Worm (Caenorhabditis elegans): ENCODE results near the gene F43C11.7.

Gene F43C11.7

DNA sequence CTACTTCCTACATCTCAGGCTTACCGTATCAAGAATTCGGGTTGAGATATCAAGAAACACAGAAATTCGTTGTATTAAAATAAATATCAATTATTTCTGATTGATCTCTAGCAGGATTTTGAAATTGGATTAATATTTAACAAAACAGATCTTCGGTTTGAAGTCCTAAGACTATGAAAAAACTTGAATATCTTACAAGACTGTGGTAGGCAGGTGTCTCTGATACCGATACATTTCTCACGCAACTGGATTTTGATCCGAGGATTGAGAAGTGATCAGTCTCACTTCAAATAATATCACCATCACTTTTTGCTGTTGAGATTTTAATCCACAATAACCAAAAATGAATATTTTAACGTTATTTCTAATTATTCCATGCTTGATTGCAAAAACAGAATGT lies 11.0 kb downstream of the F43C11.7 start, which contains the start of gene F43C11.4:
TSS of gene F43C11.4 (plus strand) at position 301 of the 400 bp plus-strand sequence.
- TF ChIP-seq Y116A8C.19 (tag; optimal IDR thresholded peaks at IDR 0.05; ENCODE audit: borderline replicate concordance) = no peak
- no peak for TF ChIP-seq dsc-1 (tag; optimal IDR thresholded peaks at IDR 0.05)
- TF ChIP-seq ceh-63 (GFP tag; optimal IDR thresholded peaks at IDR 0.05) = no peak
- no peak for TF ChIP-seq pax-3 (tag; optimal IDR thresholded peaks at IDR 0.05)
- TF ChIP-seq egl-27 (tag; optimal IDR thresholded peaks at IDR 0.05) = no peak
- no peak for TF ChIP-seq mef-2 (tag; optimal IDR thresholded peaks at IDR 0.05)
- TF ChIP-seq fkh-10 (GFP tag; optimal IDR thresholded peaks at IDR 0.05) = no peak
- TF ChIP-seq alr-1 (tag; optimal IDR thresholded peaks at IDR 0.05; ENCODE audit: borderline replicate concordance) = no peak
- no peak for TF ChIP-seq sup-37 (GFP tag; optimal IDR thresholded peaks at IDR 0.05)
- no peak for TF ChIP-seq sox-4 (tag; optimal IDR thresholded peaks at IDR 0.05)
- no peak for TF ChIP-seq hpl-2 (GFP tag; optimal IDR thresholded peaks at IDR 0.05)
- no peak for TF ChIP-seq nhr-84 (tag; optimal IDR thresholded peaks at IDR 0.05)
- no peak for TF ChIP-seq ztf-4 (tag; optimal IDR thresholded peaks at IDR 0.05)
- TF ChIP-seq nhr-28 (tag; optimal IDR thresholded peaks at IDR 0.05) = no peak
- no peak for TF ChIP-seq zip-4 (GFP tag; optimal IDR thresholded peaks at IDR 0.05)
- no peak for TF ChIP-seq nhr-12 (tag; optimal IDR thresholded peaks at IDR 0.05)
- no peak for TF ChIP-seq F16B12.6 (tag; optimal IDR thresholded peaks at IDR 0.05)
- no peak for TF ChIP-seq irx-1 (tag; optimal IDR thresholded peaks at IDR 0.05)

DNA sequence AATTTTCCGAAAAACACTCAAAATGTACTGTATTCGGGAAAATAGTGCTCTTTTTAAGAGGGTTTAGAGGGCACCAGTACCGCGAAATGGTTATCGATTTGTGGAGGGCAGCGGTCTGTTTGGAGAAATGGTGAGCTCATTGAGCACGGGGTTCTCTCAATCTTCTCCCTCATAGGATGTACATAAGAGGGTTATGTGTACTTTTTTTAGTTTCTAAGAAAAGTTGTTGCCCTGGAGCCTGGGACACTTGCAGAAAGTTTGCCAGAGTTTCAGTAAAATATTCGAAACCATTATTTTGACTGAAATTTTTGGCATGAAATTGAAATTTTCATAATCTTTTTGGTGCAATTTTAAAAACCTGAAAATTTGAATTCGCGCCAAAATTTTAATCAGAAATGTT lies 16.8 kb downstream of the F43C11.7 start, which contains the start of gene F43C11.10:
TSS of gene F43C11.10 (minus strand) at position 101 of the 400 bp plus-strand sequence.
- TF ChIP-seq mep-1 (tag; optimal IDR thresholded peaks at IDR 0.05) (no peak), rnt-1 (tag; optimal IDR thresholded peaks at IDR 0.05) (no peak), zip-4 (GFP tag; optimal IDR thresholded peaks at IDR 0.05) (no peak), nhr-76 (tag; optimal IDR thresholded peaks at IDR 0.05) (no peak), nhr-237 (tag; optimal IDR thresholded peaks at IDR 0.05) (no peak), nhr-20 (tag; optimal IDR thresholded peaks at IDR 0.05) (no peak)

DNA sequence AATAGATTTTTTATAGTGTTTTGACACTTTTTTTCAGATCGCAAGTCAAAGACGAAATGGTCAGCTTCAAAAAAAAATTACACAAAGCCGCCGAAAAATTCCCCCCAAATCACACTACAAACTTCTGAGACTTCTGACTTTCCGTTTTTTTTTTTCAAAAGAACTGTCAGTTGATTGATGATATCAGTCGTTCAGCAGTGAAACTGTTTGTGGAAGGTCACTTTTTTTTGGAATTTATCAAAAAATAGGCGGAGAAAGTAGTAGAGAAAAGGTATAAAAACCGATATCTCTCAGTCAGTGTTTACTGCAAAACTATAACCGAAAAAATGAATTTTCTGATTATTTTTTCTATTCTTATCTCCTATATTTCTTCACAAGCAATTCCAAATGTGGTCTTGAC lies 17.3 kb downstream of the F43C11.7 start, which contains the start of gene F43C11.3:
TSS of gene F43C11.3 (plus strand) at position 301 of the 400 bp plus-strand sequence.
- TF ChIP-seq unc-30 (tag; optimal IDR thresholded peaks at IDR 0.05) = no peak
- TF ChIP-seq nhr-20 (tag; optimal IDR thresholded peaks at IDR 0.05) = no peak
- TF ChIP-seq snpc-4 (tag; optimal IDR thresholded peaks at IDR 0.05) = no peak
- no peak for TF ChIP-seq ceh-63 (GFP tag; optimal IDR thresholded peaks at IDR 0.05)
- no peak for TF ChIP-seq ceh-8 (GFP tag; optimal IDR thresholded peaks at IDR 0.05)
- TF ChIP-seq pag-3 (tag; optimal IDR thresholded peaks at IDR 0.05; ENCODE audit: borderline replicate concordance, insufficient read depth) = no peak
- TF ChIP-seq isw-1 (GFP tag; IDR thresholded peaks at IDR 0.05) = no peak
- no peak for TF ChIP-seq rnt-1 (tag; optimal IDR thresholded peaks at IDR 0.05)
- no peak for TF ChIP-seq mdl-1 (tag; optimal IDR thresholded peaks at IDR 0.05)
- TF ChIP-seq lin-14 (GFP tag; optimal IDR thresholded peaks at IDR 0.05) = no peak
- no peak for TF ChIP-seq egl-13 (tag; optimal IDR thresholded peaks at IDR 0.05)
- no peak for TF ChIP-seq fkh-4 (tag; optimal IDR thresholded peaks at IDR 0.05; ENCODE audit: borderline replicate concordance)
- no peak for TF ChIP-seq nhr-77 (tag; optimal IDR thresholded peaks at IDR 0.05)
- no peak for TF ChIP-seq irx-1 (tag; optimal IDR thresholded peaks at IDR 0.05)
- no peak for TF ChIP-seq dpl-1 (GFP tag; optimal IDR thresholded peaks at IDR 0.05)
- TF ChIP-seq lir-3 (tag; optimal IDR thresholded peaks at IDR 0.05; ENCODE audit: poor library complexity) = no peak
- no peak for TF ChIP-seq zag-1 (tag; optimal IDR thresholded peaks at IDR 0.05)
- no peak for TF ChIP-seq blmp-1 (tag; optimal IDR thresholded peaks at IDR 0.05)

DNA sequence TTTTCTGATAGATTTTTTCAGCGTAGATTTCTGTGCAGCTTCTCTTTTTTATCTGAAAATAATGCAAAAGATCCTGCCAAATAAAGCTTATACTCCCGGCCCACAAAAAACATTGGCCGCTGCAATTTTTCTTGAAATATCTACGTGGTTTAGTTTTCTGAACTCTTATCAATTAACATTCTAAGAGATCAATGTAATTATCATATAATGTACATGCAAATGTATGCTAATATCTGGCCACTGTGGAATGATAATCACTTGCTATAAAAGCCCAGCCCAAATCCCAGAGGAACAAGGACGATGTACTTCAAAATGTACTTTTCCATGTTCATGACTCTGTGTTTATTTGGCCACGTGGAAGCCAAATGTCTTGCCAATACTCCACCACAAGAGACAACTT lies 18.8 kb downstream of the F43C11.7 start, which contains the start of gene F43C11.2:
TSS of gene F43C11.2 (plus strand) at position 301 of the 400 bp plus-strand sequence.
- TF ChIP-seq nhr-12 (tag; optimal IDR thresholded peaks at IDR 0.05) = no peak
- TF ChIP-seq egl-27 (tag; optimal IDR thresholded peaks at IDR 0.05) = no peak
